Worm (Caenorhabditis elegans) whole organism, L1 larva: ENCODE measurements around the gene Y1A5A.1.

Source experiments
- Y116A8C.19 ChIP-seq: sonication (generic microtip); optimal IDR thresholded peaks from 2 replicates; lab custom pipeline; 2016; ENCODE audit warnings: missing compliant biosample characterization, missing genetic modification characterization, borderline replicate concordance
- aha-1 ChIP-seq: fragments of 150-350 bp; optimal IDR thresholded peaks from 2 replicates; lab custom pipeline; 2014; ENCODE audit warnings: missing biosample characterization, missing genetic modification characterization
- alr-1 ChIP-seq: fragments of 200-800 bp; sonication (Bioruptor generic); optimal IDR thresholded peaks from 2 replicates; lab custom pipeline; 2018; ENCODE audit warnings: borderline replicate concordance, mild to moderate bottlenecking, missing genetic modification characterization, missing compliant biosample characterization
- ama-1 ChIP-seq: fragments of 150-350 bp; optimal IDR thresholded peaks from 2 replicates; lab custom pipeline; 2014
- ceh-8 ChIP-seq: fragments of 200-800 bp; sonication (Bioruptor generic); optimal IDR thresholded peaks from 2 replicates; lab custom pipeline; 2018; ENCODE audit warnings: mild to moderate bottlenecking, missing genetic modification characterization, moderate library complexity, missing compliant biosample characterization
- dpl-1 ChIP-seq, 3 experiments: fragments of 150-350 bp in 2 of 3; sonication (generic microtip) in 1 of 3; optimal IDR thresholded peaks; 2 replicates each; lab custom pipeline; 2014 to 2017; ENCODE audit warnings: missing biosample characterization in 3 of 3, missing genetic modification characterization in 3 of 3, missing genetic modification reagents in 3 of 3
- dsc-1 ChIP-seq: sonication (generic microtip); optimal IDR thresholded peaks from 2 replicates; lab custom pipeline; 2016; ENCODE audit warnings: mild to moderate bottlenecking, missing genetic modification characterization, missing compliant biosample characterization
- efl-1 ChIP-seq, 4 experiments: fragments of 150-350 bp; optimal IDR thresholded peaks in 3 of 4; peaks in 1 of 4; 1 replicate in 1 of 4; 2 replicates in 3 of 4; lab custom pipeline; 2014; ENCODE audit warnings: missing biosample characterization in 2 of 4, missing genetic modification characterization in 2 of 4, missing genetic modification reagents in 2 of 4
- efl-3 ChIP-seq: fragments of 200-800 bp; sonication (Bioruptor generic); optimal IDR thresholded peaks from 2 replicates; lab custom pipeline; 2018; ENCODE audit warnings: mild to moderate bottlenecking, missing genetic modification characterization, missing compliant biosample characterization
- elt-3 ChIP-seq, 6 experiments: fragments of 150-350 bp in 1 of 6; sonication (generic microtip); optimal IDR thresholded peaks; 2 replicates each; lab custom pipeline; 2017 to 2018; ENCODE audit warnings: missing biosample characterization in 6 of 6, missing genetic modification characterization in 6 of 6, inconsistent platforms in 1 of 6
- fkh-10 ChIP-seq: sonication (generic microtip); optimal IDR thresholded peaks from 2 replicates; lab custom pipeline; 2017; ENCODE audit warnings: missing biosample characterization, missing genetic modification reagents, missing genetic modification characterization
- fos-1 ChIP-seq: fragments of 150-350 bp; optimal IDR thresholded peaks from 2 replicates; lab custom pipeline; 2014; ENCODE audit warnings: missing biosample characterization, missing genetic modification characterization
- hpl-2 ChIP-seq: fragments of 150-350 bp; optimal IDR thresholded peaks from 2 replicates; lab custom pipeline; 2014; ENCODE audit warnings: missing biosample characterization, missing genetic modification reagents, missing genetic modification characterization
- jun-1 ChIP-seq: fragments of 150-350 bp; optimal IDR thresholded peaks from 2 replicates; lab custom pipeline; 2014; ENCODE audit warnings: missing biosample characterization, missing genetic modification reagents, missing genetic modification characterization
- lin-14 ChIP-seq: fragments of 200-800 bp; sonication (Bioruptor generic); optimal IDR thresholded peaks from 2 replicates; lab custom pipeline; 2018; ENCODE audit warnings: mild to moderate bottlenecking, missing genetic modification characterization, moderate library complexity, missing compliant biosample characterization
- lin-15B ChIP-seq: fragments of 150-350 bp; sonication (generic microtip); optimal IDR thresholded peaks from 3 replicates; lab custom pipeline; 2014; ENCODE audit warnings: missing biosample characterization, missing genetic modification characterization
- lin-35 ChIP-seq, 2 experiments: fragments of 150-350 bp; optimal IDR thresholded peaks; 2 replicates each; lab custom pipeline; 2014; ENCODE audit warnings: missing biosample characterization in 2 of 2, missing genetic modification characterization in 2 of 2, missing genetic modification reagents in 2 of 2
- lir-3 ChIP-seq: sonication (generic microtip); optimal IDR thresholded peaks from 2 replicates; lab custom pipeline; 2016; ENCODE audit warnings: mild to moderate bottlenecking, missing genetic modification characterization, moderate library complexity, missing compliant biosample characterization; ENCODE audit not compliant: poor library complexity
- lsy-2 ChIP-seq, 2 experiments: fragments of 150-350 bp; optimal IDR thresholded peaks; 2 replicates each; lab custom pipeline; 2014; ENCODE audit warnings: missing biosample characterization in 2 of 2, missing genetic modification characterization in 2 of 2
- mdl-1 ChIP-seq, 2 experiments: fragments of 150-350 bp; optimal IDR thresholded peaks; 2 replicates each; lab custom pipeline; 2014 to 2017; ENCODE audit warnings: missing biosample characterization in 2 of 2, missing genetic modification characterization in 2 of 2, inconsistent platforms in 1 of 2
- mep-1 ChIP-seq: fragments of 150-350 bp; optimal IDR thresholded peaks from 2 replicates; lab custom pipeline; 2014; ENCODE audit warnings: missing biosample characterization, missing genetic modification characterization
- nhr-20 ChIP-seq: sonication (generic microtip); optimal IDR thresholded peaks from 2 replicates; lab custom pipeline; 2016; ENCODE audit warnings: mild to moderate bottlenecking, missing genetic modification characterization, missing compliant biosample characterization
- nhr-237 ChIP-seq: fragments of 150-350 bp; optimal IDR thresholded peaks from 2 replicates; lab custom pipeline; 2014; ENCODE audit warnings: missing biosample characterization, missing genetic modification characterization
- nhr-71 ChIP-seq: sonication (generic microtip); optimal IDR thresholded peaks from 2 replicates; lab custom pipeline; 2016; ENCODE audit warnings: mild to moderate bottlenecking, missing genetic modification characterization, moderate library complexity, missing compliant biosample characterization
- nhr-76 ChIP-seq: sonication (generic microtip); optimal IDR thresholded peaks from 2 replicates; lab custom pipeline; 2017; ENCODE audit warnings: missing biosample characterization, missing genetic modification characterization
- nhr-77 ChIP-seq: fragments of 150-350 bp; optimal IDR thresholded peaks from 2 replicates; lab custom pipeline; 2014; ENCODE audit warnings: missing biosample characterization, missing genetic modification characterization
- nhr-85 ChIP-seq: sonication (generic microtip); peaks from one replicate; lab custom pipeline; 2016; ENCODE audit warnings: missing genetic modification characterization, inconsistent platforms, missing compliant biosample characterization
- pag-3 ChIP-seq: sonication (generic microtip); optimal IDR thresholded peaks from 2 replicates; lab custom pipeline; 2017; ENCODE audit warnings: missing genetic modification characterization, mild to moderate bottlenecking, missing compliant biosample characterization, antibody characterized with exemption, borderline replicate concordance; ENCODE audit not compliant: insufficient read depth
- pqm-1 ChIP-seq: sonication (generic microtip); optimal IDR thresholded peaks from 3 replicates; lab custom pipeline; 2017; ENCODE audit warnings: missing biosample characterization, missing genetic modification characterization
- rnt-1 ChIP-seq: sonication (generic microtip); optimal IDR thresholded peaks from 2 replicates; lab custom pipeline; 2016; ENCODE audit warnings: mild to moderate bottlenecking, missing genetic modification characterization, moderate library complexity, missing compliant biosample characterization
- snu-23 ChIP-seq: sonication (generic microtip); optimal IDR thresholded peaks from 2 replicates; lab custom pipeline; 2016; ENCODE audit warnings: missing genetic modification characterization, missing compliant biosample characterization
- sox-4 ChIP-seq: sonication (generic microtip); optimal IDR thresholded peaks from 2 replicates; lab custom pipeline; 2016; ENCODE audit warnings: missing genetic modification characterization, missing compliant biosample characterization
- sup-37 ChIP-seq: fragments of 200-800 bp; sonication (Bioruptor generic); optimal IDR thresholded peaks from 2 replicates; lab custom pipeline; 2018; ENCODE audit warnings: mild to moderate bottlenecking, missing genetic modification characterization, missing compliant biosample characterization
- swsn-7 ChIP-seq: sonication (generic microtip); optimal IDR thresholded peaks from 2 replicates; lab custom pipeline; 2016; ENCODE audit warnings: missing genetic modification characterization, missing compliant biosample characterization
- xbp-1 ChIP-seq: sonication (generic microtip); optimal IDR thresholded peaks from 2 replicates; lab custom pipeline; 2016; ENCODE audit warnings: missing genetic modification characterization, missing compliant biosample characterization
- ztf-11 ChIP-seq, 2 experiments: sonication (generic microtip); optimal IDR thresholded peaks; 2 replicates each; lab custom pipeline; 2016 to 2017; ENCODE audit warnings: missing genetic modification characterization in 2 of 2, missing biosample characterization in 1 of 2, missing compliant biosample characterization in 1 of 2

Gene Y1A5A.1

DNA sequence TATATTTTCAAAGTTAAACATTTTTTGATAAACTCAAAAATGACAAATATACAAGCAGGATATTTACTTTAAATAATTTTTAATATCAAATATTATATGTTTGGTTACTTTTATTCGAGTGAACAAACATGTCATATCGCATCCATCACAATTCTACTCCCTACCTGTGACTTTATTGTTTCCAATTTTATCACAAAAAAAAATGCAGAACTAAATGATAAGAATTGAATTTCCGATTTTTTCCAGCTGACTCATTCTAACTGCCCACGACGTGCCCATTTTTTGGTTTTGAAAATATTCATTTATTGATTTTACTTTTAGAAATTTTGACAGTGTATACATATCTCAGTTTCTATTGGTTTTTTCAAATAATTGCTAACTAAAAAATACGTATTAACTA, 24.5 kb upstream of the Y1A5A.1 start:
- TF ChIP-seq swsn-7 (tag; lab: Kevin White, UChicago) (no peak), efl-1 (optimal IDR thresholded peaks at IDR 0.05; lab: Kevin White, UChicago) (no peak), efl-1 (GFP tag; optimal IDR thresholded peaks at IDR 0.05 in 1 of 2; lab: Kevin White, UChicago) (peak in 1 of 2 experiments; percentile 28)

- TF ChIP-seq mdl-1 (tag; optimal IDR thresholded peaks at IDR 0.05; lab: Kevin White, UChicago) = peak in 1 of 2 experiments; percentile 12
- TF ChIP-seq lin-35 (GFP tag; optimal IDR thresholded peaks at IDR 0.05; lab: Kevin White, UChicago) = peak in 1 of 2 experiments; percentile 5
- TF ChIP-seq lir-3 (tag; lab: Kevin White, UChicago) = no peak
- no peak for TF ChIP-seq nhr-237 (tag; lab: Kevin White, UChicago)
- peak; percentile 65 for TF ChIP-seq nhr-85
- no peak for TF ChIP-seq lin-15B (tag; lab: Kevin White, UChicago)
- no peak for TF ChIP-seq sox-4 (tag; lab: Kevin White, UChicago)
- TF ChIP-seq rnt-1 (tag; lab: Kevin White, UChicago) = peak; percentile 24
- TF ChIP-seq aha-1 (tag; lab: Kevin White, UChicago) = no peak
- TF ChIP-seq efl-1 (optimal IDR thresholded peaks at IDR 0.05; lab: Kevin White, UChicago) = no peak
- peak in 1 of 2 experiments; percentile 41 for TF ChIP-seq efl-1 (GFP tag; optimal IDR thresholded peaks at IDR 0.05 in 1 of 2; lab: Kevin White, UChicago)
- no peak for TF ChIP-seq nhr-76
- peak; percentile 6 for TF ChIP-seq xbp-1
- TF ChIP-seq nhr-77 (tag; lab: Kevin White, UChicago) = no peak
- no peak for TF ChIP-seq alr-1 (tag; lab: Kevin White, UChicago)
- no peak for TF ChIP-seq hpl-2 (GFP tag; lab: Kevin White, UChicago)
- peak; percentile 3 for TF ChIP-seq swsn-7 (tag; lab: Kevin White, UChicago)
- TF ChIP-seq lin-14 (GFP tag; lab: Kevin White, UChicago) = peak; percentile 73
- no peak for TF ChIP-seq ama-1 (lab: Kevin White, UChicago)
- TF ChIP-seq elt-3 (tag; optimal IDR thresholded peaks at IDR 0.05; lab: Kevin White, UChicago) = peak in 1 of 6 experiments; percentile 34
- peak in 1 of 2 experiments; percentile 6 for TF ChIP-seq lsy-2 (tag; optimal IDR thresholded peaks at IDR 0.05; lab: Kevin White, UChicago)
- TF ChIP-seq nhr-20 = peak; percentile 36
- peak; percentile 35 for TF ChIP-seq nhr-71 (tag; lab: Kevin White, UChicago)
- TF ChIP-seq snu-23 (GFP tag; lab: Kevin White, UChicago) = peak; percentile 38
- no peak for TF ChIP-seq ceh-8 (GFP tag; lab: Kevin White, UChicago)
These were observed 23.7 kb upstream of the Y1A5A.1 start for ce11 chrIII:4010168-4010567.

- no peak for TF ChIP-seq dpl-1 (GFP tag; optimal IDR thresholded peaks at IDR 0.05; lab: Kevin White, UChicago)
- no peak for TF ChIP-seq dsc-1 (tag; lab: Kevin White, UChicago)
- TF ChIP-seq alr-1 (tag; lab: Kevin White, UChicago) = no peak
- TF ChIP-seq Y116A8C.19 (tag; lab: Kevin White, UChicago) = no peak
- no peak for TF ChIP-seq ztf-11 (tag; optimal IDR thresholded peaks at IDR 0.05; lab: Kevin White, UChicago)
- no peak for TF ChIP-seq sox-4 (tag; lab: Kevin White, UChicago)
- TF ChIP-seq pag-3 = no peak
- TF ChIP-seq snu-23 (GFP tag; lab: Kevin White, UChicago) = no peak
- TF ChIP-seq ama-1 (lab: Kevin White, UChicago) = no peak
- TF ChIP-seq efl-3 (GFP tag; lab: Kevin White, UChicago) = no peak
- TF ChIP-seq fkh-10 (GFP tag; lab: Kevin White, UChicago) = no peak
- TF ChIP-seq ceh-8 (GFP tag; lab: Kevin White, UChicago) = no peak
- no peak for TF ChIP-seq nhr-237 (tag; lab: Kevin White, UChicago)
- TF ChIP-seq xbp-1 = no peak
- TF ChIP-seq fos-1 (tag; lab: Kevin White, UChicago) = no peak
- TF ChIP-seq mep-1 (tag; lab: Kevin White, UChicago) = no peak
- no peak for TF ChIP-seq jun-1 (tag; lab: Kevin White, UChicago)
These were observed 22.7 kb upstream of the Y1A5A.1 start for ce11 chrIII:4009181-4009580.

DNA sequence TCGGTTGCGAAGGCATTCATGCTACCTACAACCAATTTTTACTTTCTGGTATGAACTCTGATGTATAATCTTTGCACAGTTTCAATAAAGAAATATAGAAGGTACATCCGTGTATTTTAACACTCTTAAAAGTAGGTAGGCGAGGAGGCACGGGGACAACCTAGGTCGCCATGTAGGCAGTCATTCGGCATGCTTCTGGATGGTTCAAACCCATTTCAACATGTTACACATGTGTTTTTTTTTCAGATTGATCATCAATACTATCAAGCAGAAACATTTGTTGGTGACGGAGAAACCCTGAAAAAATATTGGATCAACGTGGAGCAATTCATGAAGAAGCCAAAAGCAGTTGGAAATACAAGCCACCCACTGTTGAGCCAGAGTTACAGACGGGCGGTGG, 20.6 kb upstream of the Y1A5A.1 start:
- no peak for TF ChIP-seq sup-37 (GFP tag; lab: Kevin White, UChicago)
- TF ChIP-seq pqm-1 = no peak
- TF ChIP-seq snu-23 (GFP tag; lab: Kevin White, UChicago) = no peak
- no peak for TF ChIP-seq elt-3 (tag; optimal IDR thresholded peaks at IDR 0.05; lab: Kevin White, UChicago)
- no peak for TF ChIP-seq efl-1 (optimal IDR thresholded peaks at IDR 0.05; lab: Kevin White, UChicago)
- peak in 1 of 2 experiments; percentile 64 for TF ChIP-seq efl-1 (GFP tag; optimal IDR thresholded peaks at IDR 0.05 in 1 of 2; lab: Kevin White, UChicago)
- TF ChIP-seq ceh-8 (GFP tag; lab: Kevin White, UChicago) = no peak
- no peak for TF ChIP-seq lin-14 (GFP tag; lab: Kevin White, UChicago)
- no peak for TF ChIP-seq lir-3 (tag; lab: Kevin White, UChicago)
